Worm (Caenorhabditis elegans) whole organism, L2 larva: ENCODE measurements around the gene dsl-6.

ENCODE experiments used
- ZK546.5 ChIP-seq: sonication (generic microtip); optimal IDR thresholded peaks from 2 replicates; lab custom pipeline; 2017; ENCODE audit warnings: missing biosample characterization, missing genetic modification characterization
- aly-2 ChIP-seq: fragments of 150-350 bp; optimal IDR thresholded peaks from 2 replicates; lab custom pipeline; 2014; ENCODE audit warnings: missing biosample characterization, missing genetic modification characterization
- ama-1 ChIP-seq: fragments of 150-350 bp; optimal IDR thresholded peaks from 2 replicates; lab custom pipeline; 2018; ENCODE audit warnings: inconsistent platforms
- dmd-4 ChIP-seq: sonication (generic microtip); optimal IDR thresholded peaks from 2 replicates; lab custom pipeline; 2017; ENCODE audit warnings: missing biosample characterization, missing genetic modification characterization
- nhr-11 ChIP-seq: fragments of 150-350 bp; optimal IDR thresholded peaks from 2 replicates; lab custom pipeline; 2014; ENCODE audit warnings: missing biosample characterization, missing genetic modification characterization
- nhr-12 ChIP-seq: fragments of 150-350 bp; optimal IDR thresholded peaks from 2 replicates; lab custom pipeline; 2014; ENCODE audit warnings: missing biosample characterization, missing genetic modification characterization
- nhr-6 ChIP-seq: fragments of 150-350 bp; optimal IDR thresholded peaks from 2 replicates; lab custom pipeline; 2014; ENCODE audit warnings: missing biosample characterization, missing genetic modification characterization
- peb-1 ChIP-seq: fragments of 150-350 bp; optimal IDR thresholded peaks from 2 replicates; lab custom pipeline; 2014; ENCODE audit warnings: missing biosample characterization, missing genetic modification characterization
- ztf-4 ChIP-seq: fragments of 150-350 bp; optimal IDR thresholded peaks from 2 replicates; lab custom pipeline; 2014; ENCODE audit warnings: missing biosample characterization, missing genetic modification characterization

DNA sequence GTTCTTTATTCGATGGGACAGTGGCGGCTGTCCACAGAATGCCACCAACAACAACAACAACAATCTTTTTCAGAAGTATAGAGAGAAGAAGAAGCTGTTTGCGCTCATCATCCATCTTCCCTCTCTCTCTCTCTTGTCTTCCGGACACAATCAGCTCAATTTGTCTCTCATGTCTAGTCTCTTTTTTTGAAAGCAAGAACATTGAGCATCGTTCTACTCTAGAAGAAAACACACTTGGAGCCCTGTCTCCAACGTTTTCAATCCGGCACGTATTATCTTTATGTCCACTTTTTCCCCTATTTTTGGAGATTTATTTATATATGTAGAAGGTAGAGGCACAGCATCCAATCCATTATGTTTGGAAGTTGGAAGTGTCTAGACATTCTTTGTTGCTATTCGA is 49.3 kb downstream of the dsl-6 start:
- TF ChIP-seq nhr-6 (tag; lab: Kevin White, UChicago) (no peak), dmd-4 (no peak), peb-1 (tag; lab: Kevin White, UChicago) (no peak), nhr-12 (tag; lab: Kevin White, UChicago) (no peak), aly-2 (no peak), nhr-11 (tag; lab: Kevin White, UChicago) (no peak), ztf-4 (tag; lab: Kevin White, UChicago) (no peak), ama-1 (lab: Kevin White, UChicago) (no peak), ZK546.5 (tag; lab: Kevin White, UChicago) (no peak)
